Worm (Caenorhabditis elegans) whole organism, young adult: ENCODE results near the gene atg-9.

ENCODE experiments used
- B0035.1 ChIP-seq: sonication (generic microtip); optimal IDR thresholded peaks from 2 replicates; lab custom pipeline; 2016; ENCODE audit warnings: missing genetic modification characterization, mild to moderate bottlenecking, missing compliant biosample characterization, missing genotype, missing genetic modification reagents
- B0336.3 ChIP-seq: fragments of 200-800 bp; sonication (Bioruptor generic); IDR thresholded peaks from 2 replicates; pipeline ENCODE4 v1.3.6; 2022; ENCODE audit warnings: missing genetic modification characterization, missing compliant biosample characterization
- C06A6.2 ChIP-seq: fragments of 200-800 bp; sonication (Bioruptor generic); conservative IDR thresholded peaks from 2 replicates; pipeline ENCODE4 v1.3.6; 2022; ENCODE audit warnings: missing genetic modification characterization, missing compliant biosample characterization
- F22D6.2 ChIP-seq: sonication (generic microtip); optimal IDR thresholded peaks from 2 replicates; lab custom pipeline; 2016; ENCODE audit warnings: mild to moderate bottlenecking, missing genetic modification characterization, missing compliant biosample characterization
- F39B2.1 ChIP-seq: fragments of 200-800 bp; sonication (Bioruptor generic); IDR thresholded peaks from 2 replicates; pipeline ENCODE4 v1.3.6; 2022; ENCODE audit warnings: missing genetic modification reagents, missing genetic modification characterization, missing compliant biosample characterization
- F52B5.7 ChIP-seq: sonication (generic microtip); optimal IDR thresholded peaks from 2 replicates; lab custom pipeline; 2016; ENCODE audit warnings: mild to moderate bottlenecking, missing genetic modification characterization, missing compliant biosample characterization
- Y53G8AR.9 ChIP-seq: fragments of 200-800 bp; sonication (Bioruptor generic); conservative IDR thresholded peaks from 2 replicates; pipeline ENCODE4 v1.3.6; 2022; ENCODE audit warnings: missing genetic modification reagents, missing genetic modification characterization, missing compliant biosample characterization
- akir-1 ChIP-seq: fragments of 200-800 bp; sonication (Bioruptor generic); optimal IDR thresholded peaks from 2 replicates; lab custom pipeline; 2018; ENCODE audit warnings: mild to moderate bottlenecking, missing genetic modification characterization, moderate library complexity, missing compliant biosample characterization
- ama-1 ChIP-seq, 3 experiments: fragments of 150-350 bp in 1 of 3; sonication (generic microtip) in 2 of 3; optimal IDR thresholded peaks; 2 replicates each; lab custom pipeline; 2014 to 2018; ENCODE audit warnings: missing biosample characterization in 2 of 3, missing genetic modification characterization in 2 of 3, missing genetic modification reagents in 2 of 3
- atf-7 ChIP-seq: sonication (generic microtip); optimal IDR thresholded peaks from 2 replicates; lab custom pipeline; 2017; ENCODE audit warnings: mild to moderate bottlenecking, missing genetic modification characterization, missing compliant biosample characterization
- bed-1 ChIP-seq: fragments of 200-800 bp; sonication (Bioruptor generic); IDR thresholded peaks from 2 replicates; pipeline ENCODE4 v1.3.6; 2022; ENCODE audit warnings: missing genetic modification reagents, missing genetic modification characterization, missing compliant biosample characterization
- ccch-3 ChIP-seq: fragments of 200-800 bp; sonication (Bioruptor generic); optimal IDR thresholded peaks from 2 replicates; lab custom pipeline; 2018; ENCODE audit warnings: mild to moderate bottlenecking, missing genetic modification characterization, missing compliant biosample characterization
- cebp-1 ChIP-seq, 2 experiments: fragments of 200-800 bp in 1 of 2; sonication (Bioruptor generic) in 1 of 2; sonication (generic microtip) in 1 of 2; IDR thresholded peaks in 1 of 2; optimal IDR thresholded peaks in 1 of 2; 2 replicates each; pipeline versions ENCODE4 v1.3.6 to Lab custom; 2017 to 2022; ENCODE audit warnings: missing compliant biosample characterization in 2 of 2, missing genetic modification characterization in 2 of 2, mild to moderate bottlenecking in 1 of 2, missing genetic modification reagents in 1 of 2, moderate library complexity in 1 of 2
- cebp-2 ChIP-seq: fragments of 200-800 bp; sonication (Bioruptor generic); IDR thresholded peaks from 2 replicates; pipeline ENCODE4 v1.3.6; 2022; ENCODE audit warnings: missing genetic modification characterization, missing compliant biosample characterization
- ceh-100 ChIP-seq: fragments of 200-800 bp; sonication (Bioruptor generic); IDR thresholded peaks from 2 replicates; pipeline ENCODE4 v1.3.6; 2022; ENCODE audit warnings: missing genetic modification reagents, missing genetic modification characterization, missing compliant biosample characterization
- die-1 ChIP-seq: sonication (generic microtip); optimal IDR thresholded peaks from 2 replicates; lab custom pipeline; 2016; ENCODE audit warnings: missing genotype, mild to moderate bottlenecking, missing genetic modification characterization, missing compliant biosample characterization
- dpff-1 ChIP-seq: sonication (generic microtip); optimal IDR thresholded peaks from 2 replicates; lab custom pipeline; 2017; ENCODE audit warnings: mild to moderate bottlenecking, missing genetic modification characterization, missing compliant biosample characterization
- egl-18 ChIP-seq: fragments of 200-800 bp; sonication (Bioruptor generic); IDR thresholded peaks from 2 replicates; pipeline ENCODE4 v1.3.6; 2022; ENCODE audit warnings: missing genetic modification reagents, missing genetic modification characterization, missing compliant biosample characterization
- egrh-3 ChIP-seq: fragments of 200-800 bp; sonication (Bioruptor generic); IDR thresholded peaks from 2 replicates; pipeline ENCODE4 v1.3.6; 2022; ENCODE audit warnings: missing genetic modification reagents, missing genetic modification characterization, missing compliant biosample characterization
- ets-4 ChIP-seq: fragments of 200-800 bp; sonication (Bioruptor generic); optimal IDR thresholded peaks from 2 replicates; lab custom pipeline; 2018; ENCODE audit warnings: mild to moderate bottlenecking, missing genetic modification characterization, missing compliant biosample characterization
- lin-26 ChIP-seq: fragments of 200-800 bp; sonication (Bioruptor generic); IDR thresholded peaks from 2 replicates; pipeline ENCODE4 v1.3.6; 2022; ENCODE audit warnings: missing genetic modification reagents, missing genetic modification characterization, missing compliant biosample characterization
- lin-40 ChIP-seq: sonication (generic microtip); optimal IDR thresholded peaks from 2 replicates; lab custom pipeline; 2016; ENCODE audit warnings: missing genetic modification characterization, mild to moderate bottlenecking, missing compliant biosample characterization, missing genotype, missing genetic modification reagents
- lsl-1 ChIP-seq: fragments of 200-800 bp; sonication (Bioruptor generic); optimal IDR thresholded peaks from 2 replicates; lab custom pipeline; 2018; ENCODE audit warnings: mild to moderate bottlenecking, missing genetic modification characterization, moderate library complexity, missing compliant biosample characterization
- lsy-27 ChIP-seq: sonication (generic microtip); optimal IDR thresholded peaks from 2 replicates; lab custom pipeline; 2017; ENCODE audit warnings: missing genetic modification characterization, mild to moderate bottlenecking, missing compliant biosample characterization, antibody characterized with exemption, missing genotype, borderline replicate concordance; ENCODE audit not compliant: insufficient read depth
- madf-6 ChIP-seq: fragments of 200-800 bp; sonication (Bioruptor generic); IDR thresholded peaks from 2 replicates; pipeline ENCODE4 v1.3.6; 2022; ENCODE audit warnings: missing genetic modification reagents, missing genetic modification characterization, missing compliant biosample characterization
- nfya-1 ChIP-seq: sonication (generic microtip); optimal IDR thresholded peaks from 2 replicates; lab custom pipeline; 2017; ENCODE audit warnings: antibody characterized with exemption, missing compliant biosample characterization, missing genetic modification characterization, borderline replicate concordance; ENCODE audit not compliant: insufficient read depth
- nhr-80 ChIP-seq: sonication (generic microtip); optimal IDR thresholded peaks from 2 replicates; lab custom pipeline; 2016; ENCODE audit warnings: missing genetic modification characterization, missing compliant biosample characterization
- pha-4 ChIP-seq: fragments of 150-350 bp; sonication (generic microtip); optimal IDR thresholded peaks from 2 replicates; lab custom pipeline; 2014; ENCODE audit warnings: missing biosample characterization, missing genetic modification reagents, missing genetic modification characterization
- rcor-1 ChIP-seq: fragments of 200-800 bp; sonication (Bioruptor generic); IDR thresholded peaks from 2 replicates; pipeline ENCODE4 v1.3.6; 2022; ENCODE audit warnings: missing genetic modification reagents, missing genetic modification characterization, missing compliant biosample characterization
- snpc-4 ChIP-seq, 5 experiments: fragments of 150-350 bp in 1 of 5; sonication (generic microtip) in 4 of 5; optimal IDR thresholded peaks; 2 replicates each; lab custom pipeline; 2014 to 2018; ENCODE audit warnings: missing genetic modification characterization in 5 of 5, missing biosample characterization in 3 of 5, antibody characterized with exemption in 2 of 5, mild to moderate bottlenecking in 2 of 5, missing compliant biosample characterization in 2 of 5, missing genotype in 2 of 5, moderate library complexity in 2 of 5, missing genetic modification reagents in 1 of 5
- somi-1 ChIP-seq: fragments of 200-800 bp; sonication (Bioruptor generic); optimal IDR thresholded peaks from 2 replicates; lab custom pipeline; 2018; ENCODE audit warnings: mild to moderate bottlenecking, missing genetic modification characterization, missing compliant biosample characterization
- zfh-2 ChIP-seq: fragments of 200-800 bp; sonication (Bioruptor generic); conservative IDR thresholded peaks from 2 replicates; pipeline ENCODE4 v1.3.6; 2022; ENCODE audit warnings: missing genetic modification reagents, missing genetic modification characterization, missing compliant biosample characterization
- zim-3 ChIP-seq: sonication (generic microtip); optimal IDR thresholded peaks from 2 replicates; lab custom pipeline; 2017; ENCODE audit warnings: mild to moderate bottlenecking, missing genetic modification characterization, moderate library complexity, missing compliant biosample characterization
- ztf-26 ChIP-seq: sonication (generic microtip); optimal IDR thresholded peaks from 2 replicates; lab custom pipeline; 2017; ENCODE audit warnings: missing genetic modification characterization, missing compliant biosample characterization
- ztf-3 ChIP-seq: fragments of 200-800 bp; sonication (Bioruptor generic); optimal IDR thresholded peaks from 2 replicates; lab custom pipeline; 2018; ENCODE audit warnings: mild to moderate bottlenecking, missing genetic modification characterization, missing compliant biosample characterization

atg-9 gene

DNA sequence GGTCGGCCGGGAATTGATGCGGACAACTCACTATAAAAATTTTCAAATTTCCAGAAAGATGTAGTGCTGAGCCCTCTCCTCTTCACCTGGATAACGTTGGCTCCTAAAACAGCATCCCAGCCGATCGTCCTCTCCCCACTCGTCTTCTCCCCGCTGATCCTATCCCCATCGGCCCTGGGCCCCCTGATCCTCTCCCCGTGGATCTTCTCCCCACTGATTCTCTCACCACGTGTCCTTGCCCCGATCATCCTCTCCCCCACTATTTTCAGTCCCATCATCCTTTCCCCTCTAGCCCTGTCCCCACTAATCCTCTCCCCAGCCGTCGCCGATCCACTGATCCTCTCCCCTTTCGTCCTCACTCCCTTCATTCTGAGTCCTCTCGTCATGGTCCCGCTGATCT is 24.0 kb downstream of the atg-9 start:
- 0 out of 2 replicates have a peak, but pooled peaks have one; percentile 17 for TF ChIP-seq egrh-3 (GFP tag; lab: Robert Waterston, UW)
- TF ChIP-seq zfh-2: peak; percentile 80
- TF ChIP-seq ztf-26 (tag; lab: Kevin White, UChicago): no peak

DNA sequence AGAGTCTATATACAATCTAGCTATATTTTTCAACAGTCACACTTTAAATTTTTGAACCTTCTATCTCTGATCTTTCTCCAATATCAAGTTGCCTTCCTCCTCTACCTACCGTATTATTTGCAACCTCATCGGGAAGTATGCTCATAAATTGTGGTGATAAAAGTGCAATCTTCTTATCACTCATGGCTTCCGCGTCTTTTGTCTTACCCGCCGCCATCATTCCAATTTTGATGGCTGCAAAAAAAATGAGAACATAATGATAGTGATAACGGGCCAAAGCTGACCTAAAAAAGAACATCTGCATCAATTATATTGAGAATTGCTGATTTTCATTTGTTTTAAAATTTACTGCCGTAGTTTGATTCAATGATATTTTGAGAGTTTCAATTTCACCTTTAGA is 27.6 kb downstream of the atg-9 start:
- TF ChIP-seq lin-26 (GFP tag; lab: Robert Waterston, UW) (no peak), B0035.1 (tag; lab: Kevin White, UChicago) (no peak), akir-1 (GFP tag; lab: Kevin White, UChicago) (no peak), die-1 (tag; lab: Kevin White, UChicago) (no peak), cebp-1 (GFP tag; IDR thresholded peaks at IDR 0.05; lab: Robert Waterston, UW) (no peak), cebp-1 (tag; optimal IDR thresholded peaks at IDR 0.05; lab: Kevin White, UChicago) (no peak), ccch-3 (no peak)

DNA sequence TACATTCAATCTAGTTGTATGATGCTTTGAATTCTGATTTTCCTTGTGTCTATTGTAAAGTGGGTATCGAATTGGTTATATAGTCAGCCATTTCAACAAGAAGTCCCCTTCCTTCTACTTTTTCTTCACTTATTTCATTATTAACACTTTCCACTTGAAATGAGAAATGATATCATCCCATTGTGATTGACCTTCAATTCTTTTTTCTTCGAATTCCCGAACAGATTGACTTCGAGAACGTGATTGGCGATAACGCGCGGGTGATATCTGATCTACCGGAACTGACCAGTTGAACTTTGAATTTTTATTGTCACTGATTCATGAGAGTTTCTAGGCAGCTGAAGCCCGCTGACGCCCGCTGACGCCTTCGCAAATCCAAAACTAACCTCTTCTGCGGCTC is 29.0 kb downstream of the atg-9 start:
- no peak for TF ChIP-seq nfya-1 (tag; lab: Kevin White, UChicago)
- TF ChIP-seq F39B2.1 (GFP tag; lab: Robert Waterston, UW): no peak
- TF ChIP-seq nhr-80: no peak
- TF ChIP-seq C06A6.2 (GFP tag; lab: Robert Waterston, UW): peak; percentile 40; the same call in 1 of the 2 replicates
- 0 out of 2 replicates have a peak, but pooled peaks have one; percentile 17 for TF ChIP-seq egl-18
- TF ChIP-seq atf-7 (tag; lab: Kevin White, UChicago): no peak

DNA sequence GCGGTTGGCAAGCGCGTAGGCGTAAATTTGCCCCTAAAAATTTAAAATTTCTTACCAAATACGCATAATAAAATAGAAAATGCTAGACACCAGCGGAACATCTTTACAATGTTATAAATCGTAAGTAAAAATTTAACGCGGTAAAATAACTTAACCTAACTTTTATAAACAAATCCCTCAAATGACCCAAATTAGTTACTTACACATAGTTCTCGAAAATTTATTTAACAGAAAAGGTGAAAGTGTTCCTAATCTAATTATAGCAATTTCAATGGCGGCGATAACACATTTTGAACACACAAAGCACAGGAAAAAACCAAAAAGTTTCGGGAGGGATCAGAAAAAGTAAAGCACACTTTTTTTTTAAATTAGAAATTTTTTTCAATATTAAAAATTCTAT is 31.0 kb downstream of the atg-9 start, which contains the start of gene mltn-8:
Gene mltn-8, minus strand, starts transcription at position 101 of the 400 bp plus-strand sequence.
- TF ChIP-seq madf-6 (GFP tag; lab: Robert Waterston, UW): no peak
- no peak for TF ChIP-seq zim-3
- TF ChIP-seq lsl-1: no peak
- TF ChIP-seq ama-1 (optimal IDR thresholded peaks at IDR 0.05; lab: Kevin White, UChicago): no peak
- no peak for TF ChIP-seq ama-1 (GFP tag; optimal IDR thresholded peaks at IDR 0.05; lab: Kevin White, UChicago)
- TF ChIP-seq, all 124 proteins: peak for 0

DNA sequence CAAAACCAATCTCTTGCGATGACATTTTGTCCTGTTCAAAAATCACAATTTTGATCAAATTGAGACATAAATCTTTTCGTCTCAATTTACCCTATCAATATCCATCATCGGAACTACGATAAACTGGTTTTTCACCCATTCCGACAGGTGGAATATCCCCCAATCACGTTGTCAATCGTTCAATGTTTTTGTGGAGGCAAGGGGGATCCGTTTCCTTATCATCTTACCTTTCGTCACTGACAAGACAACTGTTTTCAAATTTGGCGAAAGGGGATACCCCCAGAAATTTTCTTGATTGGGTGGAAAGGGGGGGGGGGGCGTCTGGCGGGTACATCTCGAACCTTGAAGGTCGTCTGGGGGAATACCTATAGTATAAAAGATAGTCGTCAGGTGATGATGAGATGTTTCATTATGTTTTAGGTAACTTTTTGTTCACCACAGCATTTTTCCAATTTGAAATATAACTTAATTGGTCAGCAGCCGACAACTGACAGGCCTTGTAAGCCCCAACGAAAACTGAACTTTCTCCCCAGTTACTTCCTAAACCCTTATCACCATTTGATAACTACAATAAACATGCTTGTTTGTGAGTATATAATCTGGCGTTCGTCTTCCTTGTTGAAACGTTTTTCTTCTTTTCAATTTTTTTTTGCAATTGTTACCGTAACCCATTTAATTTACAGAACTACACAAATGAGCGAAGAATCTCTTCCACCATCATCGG is 32.2 kb downstream of the atg-9 start, which contains the start of gene ZK6.8:
Gene ZK6.8, plus strand, starts transcription at position 682 of the 724 bp plus-strand sequence.
- TF ChIP-seq ztf-3 (no peak), B0336.3 (GFP tag; lab: Robert Waterston, UW) (no peak), die-1 (tag; lab: Kevin White, UChicago) (peak; percentile 42), lin-40 (tag; lab: Kevin White, UChicago) (peak; percentile 48), Y53G8AR.9 (no peak), F52B5.7 (tag; lab: Kevin White, UChicago) (no peak), somi-1 (GFP tag; lab: Kevin White, UChicago) (peak; percentile 92), C06A6.2 (GFP tag; lab: Robert Waterston, UW) (0 out of 2 replicates have a peak, but pooled peaks have one; percentile 53), rcor-1 (no peak), lin-26 (GFP tag; lab: Robert Waterston, UW) (0 out of 2 replicates have a peak, but pooled peaks have one; percentile 36), lsy-27 (tag; lab: Kevin White, UChicago) (no peak), snpc-4 (GFP tag; optimal IDR thresholded peaks at IDR 0.05; lab: Kevin White, UChicago) (no peak), snpc-4 (tag; optimal IDR thresholded peaks at IDR 0.05; lab: Kevin White, UChicago) (peak in 3 of 4 experiments; percentile 66 to 73 (median 73)), F22D6.2 (tag; lab: Kevin White, UChicago) (peak; percentile 19), pha-4 (tag; lab: Kevin White, UChicago) (no peak), cebp-2 (GFP tag; lab: Robert Waterston, UW) (no peak), bed-1 (GFP tag; lab: Robert Waterston, UW) (no peak), ztf-26 (tag; lab: Kevin White, UChicago) (peak; percentile 57), ets-4 (GFP tag; lab: Kevin White, UChicago) (no peak), dpff-1 (tag; lab: Kevin White, UChicago) (no peak), ceh-100 (GFP tag; lab: Robert Waterston, UW) (no peak)
